Fruit fly (Drosophila melanogaster): Measurements from ENCODE around the gene Pitslre.
A peak's percentile ranks its signal among the peaks of the same experiment; 100 is the strongest.

Gene Pitslre

DNA sequence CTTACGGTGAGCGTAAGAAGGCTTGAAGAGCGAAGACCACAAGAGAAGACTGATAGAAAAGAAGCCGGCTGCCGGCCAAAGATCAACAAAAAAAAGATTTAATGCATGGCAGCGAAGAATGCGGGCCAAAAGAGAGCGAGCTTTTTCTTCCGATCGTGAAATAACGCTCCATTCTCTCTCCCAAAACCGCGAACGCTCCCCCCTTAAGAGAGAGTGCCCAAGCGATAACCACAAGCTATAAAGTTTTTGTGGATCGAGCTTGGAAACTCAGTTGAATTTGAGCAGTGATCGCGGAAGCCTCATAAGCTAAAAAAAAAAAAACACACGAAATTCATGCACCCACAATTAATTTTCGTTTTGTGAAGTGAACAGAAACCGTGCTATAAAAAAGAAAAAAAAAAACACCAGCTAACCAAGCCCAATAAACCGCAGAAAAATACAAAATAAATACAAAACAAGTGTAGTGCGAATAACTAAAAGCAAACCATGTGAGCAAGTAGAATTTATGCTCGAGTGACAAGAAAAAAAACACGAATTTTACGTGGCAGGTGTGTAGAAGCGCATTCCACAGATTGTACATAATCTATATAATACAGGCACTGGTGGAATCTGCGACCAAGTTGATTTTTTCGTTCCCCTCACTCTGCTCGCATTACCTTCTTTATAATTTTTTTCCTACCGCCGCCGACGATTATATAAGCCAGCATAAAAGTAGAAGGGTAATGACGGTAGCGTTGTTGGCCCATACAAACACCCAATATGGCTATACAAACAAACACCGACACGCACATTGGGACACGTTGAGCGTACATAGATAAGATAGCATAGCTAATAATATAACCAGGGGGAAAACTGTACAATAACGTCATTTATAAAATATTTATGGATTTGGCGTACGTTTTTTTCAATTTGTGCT is 40.7 kb upstream of the Pitslre start, which contains the start of gene CG13252 (continued):
- TF ChIP-seq CG16813 (GFP tag; IDR thresholded peaks at IDR 0.05; ENCODE audit: partially characterized antibody), result no peak
- no peak for TF ChIP-seq salm (tag; optimal IDR thresholded peaks at IDR 0.05)
- TF ChIP-seq sd (tag; optimal IDR thresholded peaks at IDR 0.05), result peak; percentile 92
- peak; percentile 16 for TF ChIP-seq sug (tag; optimal IDR thresholded peaks at IDR 0.05)
- TF ChIP-seq mirr (GFP tag; optimal IDR thresholded peaks at IDR 0.05), result peak; percentile 75
- 0 out of 3 replicates have a peak, but pooled peaks have one; percentile 10 for TF ChIP-seq Dbx (GFP tag; IDR thresholded peaks at IDR 0.05)
- TF ChIP-seq Tbp (GFP tag; optimal IDR thresholded peaks at IDR 0.05), result no peak
- TF ChIP-seq pb (GFP tag; optimal IDR thresholded peaks at IDR 0.05), result no peak
- peak; percentile 50; the same call in 2 of the 4 replicates for TF ChIP-seq Dll (GFP tag; IDR thresholded peaks at IDR 0.05; ENCODE audit: partially characterized antibody)
- TF ChIP-seq NC2α (GFP tag; optimal IDR thresholded peaks at IDR 0.05), result no peak
- TF ChIP-seq CG3407 (GFP tag; optimal IDR thresholded peaks at IDR 0.05), result no peak
- no peak for TF ChIP-seq bowl (GFP tag; IDR thresholded peaks at IDR 0.05)

DNA sequence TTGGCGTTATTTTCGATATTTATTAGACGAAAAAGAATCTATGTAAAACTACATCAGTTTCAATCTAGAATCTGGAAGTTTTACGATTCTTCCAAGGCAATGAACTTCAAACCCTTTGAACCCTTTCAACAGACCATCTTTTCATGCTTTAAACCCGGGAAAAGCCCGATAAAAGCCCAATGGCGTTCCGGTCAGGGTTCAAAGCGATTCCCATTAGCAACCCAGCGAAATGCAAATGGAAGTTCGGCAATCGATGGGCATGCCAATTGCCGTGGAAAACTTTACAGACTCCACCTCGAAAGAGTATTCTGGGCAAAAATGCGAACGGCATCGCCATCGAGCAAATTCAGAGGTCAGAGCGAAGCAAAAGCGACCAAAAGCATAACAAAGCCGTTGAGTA is 38.8 kb upstream of the Pitslre start:
- TF ChIP-seq B-H2 (GFP tag; optimal IDR thresholded peaks at IDR 0.05) (no peak), bcd (GFP tag; optimal IDR thresholded peaks at IDR 0.05) (no peak), Rfx (GFP tag; IDR thresholded peaks at IDR 0.05) (0 out of 2 replicates have a peak, but pooled peaks have one; percentile 22), run (tag; optimal IDR thresholded peaks at IDR 0.05) (no peak), row (GFP tag; IDR thresholded peaks at IDR 0.05) (peak; percentile 31; the same call in 2 of the 3 replicates), CG6175 (GFP tag; IDR thresholded peaks at IDR 0.05) (0 out of 3 replicates have a peak, but pooled peaks have one; percentile 15), odd (GFP tag; optimal IDR thresholded peaks at IDR 0.05) (no peak), D19A (tag; optimal IDR thresholded peaks at IDR 0.05) (peak; percentile 2), slbo (GFP tag; IDR thresholded peaks at IDR 0.05) (peak; percentile 32; the same call in 1 of the 2 replicates), hbn (GFP tag; IDR thresholded peaks at IDR 0.05; ENCODE audit: partially characterized antibody) (no peak), CG13894 (tag; optimal IDR thresholded peaks at IDR 0.05) (no peak), fd3F (GFP tag; optimal IDR thresholded peaks at IDR 0.05) (peak; percentile 6), pnt (GFP tag; optimal IDR thresholded peaks at IDR 0.05) (no peak), BtbVII (GFP tag; optimal IDR thresholded peaks at IDR 0.05) (no peak), lmd (GFP tag; IDR thresholded peaks at IDR 0.05) (0 out of 2 replicates have a peak, but pooled peaks have one; percentile 19), Med (GFP tag) (peak; percentile 59), CG11247 (GFP tag; IDR thresholded peaks at IDR 0.05) (0 out of 2 replicates have a peak, but pooled peaks have one; percentile 18), CG4707 (GFP tag; optimal IDR thresholded peaks at IDR 0.05) (no peak), Awh (GFP tag; IDR thresholded peaks at IDR 0.05) (0 out of 2 replicates have a peak, but pooled peaks have one; percentile 33), CG9215 (GFP tag; IDR thresholded peaks at IDR 0.05) (no peak), CG2875 (GFP tag; optimal IDR thresholded peaks at IDR 0.05) (no peak), CG2202 (tag; optimal IDR thresholded peaks at IDR 0.05) (no peak), dimm (GFP tag; IDR thresholded peaks at IDR 0.05) (no peak)

DNA sequence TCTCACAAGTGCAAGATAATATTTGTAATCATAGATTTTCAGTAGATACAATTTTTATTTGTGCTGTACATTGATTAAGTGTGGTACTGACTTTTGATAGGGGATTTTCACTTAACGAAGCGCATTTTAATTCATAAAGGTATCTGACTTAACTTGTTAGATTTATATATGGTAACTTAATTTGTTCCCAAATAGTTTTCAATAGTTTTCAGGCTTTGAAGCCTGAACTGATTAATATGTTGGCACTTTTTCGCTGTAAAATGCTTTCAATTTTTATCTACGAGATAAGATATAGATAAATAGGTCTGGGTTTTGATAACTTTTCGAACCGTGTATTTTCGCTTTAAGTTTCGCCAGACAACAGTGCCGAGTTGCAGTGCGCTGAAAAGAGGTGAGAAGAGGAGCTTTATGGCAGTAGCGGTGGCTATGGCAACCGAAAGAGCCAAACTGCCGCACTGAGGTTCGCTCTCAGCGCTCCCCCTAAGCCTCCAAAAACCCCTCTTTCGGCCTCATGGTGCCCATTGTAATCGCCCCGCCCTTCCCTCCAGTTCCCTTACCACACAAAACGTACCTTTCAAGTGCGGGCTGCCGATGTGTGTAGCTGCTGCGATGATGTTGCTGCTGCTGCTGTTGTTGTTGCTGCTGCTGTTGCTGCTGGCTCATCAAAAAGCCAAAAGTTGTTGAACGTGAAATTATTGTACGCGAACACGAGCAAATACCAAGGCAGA is 37.6 kb upstream of the Pitslre start:
- TF ChIP-seq Tbp (GFP tag; optimal IDR thresholded peaks at IDR 0.05) (no peak), Max (GFP tag; optimal IDR thresholded peaks at IDR 0.05) (no peak), slou (GFP tag; optimal IDR thresholded peaks at IDR 0.05) (no peak), twi (tag; optimal IDR thresholded peaks at IDR 0.05) (no peak), Med (GFP tag) (peak; percentile 52), CG14014 (GFP tag; IDR thresholded peaks at IDR 0.05) (peak; percentile 24; the same call in 1 of the 2 replicates), sd (tag; optimal IDR thresholded peaks at IDR 0.05) (peak; percentile 9), oc (tag; optimal IDR thresholded peaks at IDR 0.05) (peak; percentile 2), dysf (GFP tag; IDR thresholded peaks at IDR 0.05) (no peak), cg (GFP tag; optimal IDR thresholded peaks at IDR 0.05) (peak; percentile 35), rib (GFP tag; IDR thresholded peaks at IDR 0.05) (0 out of 2 replicates have a peak, but pooled peaks have one; percentile 24), CG4360 (GFP tag; IDR thresholded peaks at IDR 0.05) (0 out of 2 replicates have a peak, but pooled peaks have one; percentile 19), Trl (optimal IDR thresholded peaks at IDR 0.05) (peak; percentile 13 to 16), Trl (GFP tag; optimal IDR thresholded peaks at IDR 0.05) (no peak)

Data from whole organism, embryonic.